Worm (Caenorhabditis elegans): ENCODE data around the gene F11D11.6.

- TF ChIP-seq nhr-28 (tag; optimal IDR thresholded peaks at IDR 0.05) (no peak), snpc-4 (tag; optimal IDR thresholded peaks at IDR 0.05) (no peak), elt-3 (tag; optimal IDR thresholded peaks at IDR 0.05) (no peak), mls-2 (tag; optimal IDR thresholded peaks at IDR 0.05) (no peak), nhr-2 (tag; optimal IDR thresholded peaks at IDR 0.05) (no peak)
Observed at ce11 chrV:18787417-18787918, 34.5 kb upstream of the F11D11.6 start, which contains the start of gene Y17D7B.2.
